Worm (Caenorhabditis elegans): ENCODE data around the gene nadk-2.

DNA sequence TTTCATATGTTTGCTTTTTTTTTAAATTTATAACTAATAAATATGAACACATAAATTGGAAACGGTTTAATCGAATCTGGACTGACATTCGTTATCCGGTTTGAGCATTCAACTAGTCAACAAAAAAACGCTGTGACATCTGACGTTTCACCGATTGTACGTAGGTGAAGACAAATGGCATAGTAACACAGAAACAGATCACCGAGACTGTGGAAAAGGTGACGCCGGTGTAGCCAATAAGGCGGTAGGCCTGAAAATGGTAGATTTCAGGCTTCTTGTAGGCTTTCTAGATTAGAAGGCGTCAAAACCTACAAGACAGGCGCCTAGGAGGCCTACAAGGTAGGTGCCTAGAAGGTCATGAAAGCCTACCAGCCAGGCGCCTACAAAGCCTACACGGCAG, 21.9 kb downstream of the nadk-2 start:
- TF ChIP-seq ztf-4 (tag; optimal IDR thresholded peaks at IDR 0.05): no peak
- no peak for TF ChIP-seq ztf-11 (tag; optimal IDR thresholded peaks at IDR 0.05)
- no peak for TF ChIP-seq elt-1 (tag; optimal IDR thresholded peaks at IDR 0.05)
